Fruit fly (Drosophila melanogaster): ENCODE measurements around the gene CG6765.
A peak's percentile ranks its signal among the peaks of the same experiment; 100 is the strongest.

Gene CG6765

DNA sequence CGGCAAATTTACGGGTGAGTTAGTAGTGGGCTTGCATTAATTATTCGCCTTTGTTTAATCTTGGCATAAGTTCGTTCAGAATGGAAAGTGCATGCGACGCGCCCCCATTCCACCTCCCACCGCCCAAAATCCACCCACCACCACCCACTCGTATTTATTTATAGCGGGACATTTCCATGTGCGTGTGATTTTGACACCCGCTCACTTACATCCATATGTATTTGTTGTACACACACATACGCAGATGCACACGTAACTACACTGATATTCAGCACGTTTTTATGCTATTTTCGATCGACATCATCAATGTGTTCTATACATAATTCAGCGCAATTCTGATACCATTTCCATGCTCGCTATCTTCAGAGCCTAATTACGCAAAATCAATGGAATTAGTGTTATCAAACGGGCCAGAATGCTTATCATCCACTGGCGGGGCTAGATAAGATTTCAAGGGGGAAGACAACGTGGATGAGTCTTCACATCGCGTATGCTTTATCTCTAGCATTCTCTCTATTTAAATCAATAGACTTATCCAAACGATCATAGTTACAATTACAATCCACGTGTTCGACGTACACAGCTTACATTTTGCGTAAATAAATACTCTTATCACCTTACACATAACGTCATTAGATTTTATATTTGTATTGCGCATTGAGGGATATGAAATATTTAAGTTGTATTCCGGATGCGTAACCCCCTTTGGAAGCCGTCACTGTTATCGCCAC, 13.3 kb downstream of the CG6765 start (continued):
- TF ChIP-seq CG10565 (GFP tag; optimal IDR thresholded peaks at IDR 0.05) (no peak), BtbVII (GFP tag; optimal IDR thresholded peaks at IDR 0.05) (no peak), CG7987 (GFP tag; optimal IDR thresholded peaks at IDR 0.05) (no peak), jigr1 (GFP tag; IDR thresholded peaks at IDR 0.05) (no peak), CG7372 (GFP tag; IDR thresholded peaks at IDR 0.05) (no peak), CG6175 (GFP tag; IDR thresholded peaks at IDR 0.05) (no peak), dmrt11E (tag; optimal IDR thresholded peaks at IDR 0.05) (no peak), CG7839 (tag; optimal IDR thresholded peaks at IDR 0.05) (peak; percentile 42), CG3995 (GFP tag; optimal IDR thresholded peaks at IDR 0.05) (no peak), HHEX (GFP tag; optimal IDR thresholded peaks at IDR 0.05) (peak; percentile 65), row (GFP tag; IDR thresholded peaks at IDR 0.05) (peak; percentile 44; the same call in 2 of the 3 replicates), CG16779 (GFP tag; IDR thresholded peaks at IDR 0.05) (no peak), CG13424 (tag; optimal IDR thresholded peaks at IDR 0.05) (peak; percentile 41), CG14050 (GFP tag; IDR thresholded peaks at IDR 0.05) (no peak), CG17361 (GFP tag; IDR thresholded peaks at IDR 0.05) (peak; percentile 53; the same call in 2 of the 3 replicates), CG5245 (GFP tag; optimal IDR thresholded peaks at IDR 0.05) (no peak), crol (GFP tag; IDR thresholded peaks at IDR 0.05) (no peak), Dfd (GFP tag; optimal IDR thresholded peaks at IDR 0.05) (no peak), seq (GFP tag; IDR thresholded peaks at IDR 0.05) (no peak), pzg (GFP tag; optimal IDR thresholded peaks at IDR 0.05) (no peak), Aef1 (GFP tag; IDR thresholded peaks at IDR 0.05) (no peak), Optix (GFP tag; IDR thresholded peaks at IDR 0.05) (no peak), CG14710 (tag; optimal IDR thresholded peaks at IDR 0.05) (no peak), amos (GFP tag; IDR thresholded peaks at IDR 0.05; ENCODE audit: partially characterized antibody) (no peak), mirr (GFP tag; optimal IDR thresholded peaks at IDR 0.05) (peak; percentile 87), fru (optimal IDR thresholded peaks at IDR 0.05) (no peak), luna (GFP tag; optimal IDR thresholded peaks at IDR 0.05) (no peak), Max (GFP tag; optimal IDR thresholded peaks at IDR 0.05) (no peak), YL-1 (GFP tag; optimal IDR thresholded peaks at IDR 0.05) (no peak), Bdp1 (GFP tag; optimal IDR thresholded peaks at IDR 0.05) (no peak), ato (GFP tag; IDR thresholded peaks at IDR 0.05; ENCODE audit: partially characterized antibody) (no peak), Hr39 (optimal IDR thresholded peaks at IDR 0.05) (no peak), CG8944 (GFP tag; optimal IDR thresholded peaks at IDR 0.05) (no peak), rib (GFP tag; IDR thresholded peaks at IDR 0.05) (no peak), CG43689 (GFP tag; IDR thresholded peaks at IDR 0.05) (no peak), CG13123 (GFP tag; optimal IDR thresholded peaks at IDR 0.05) (no peak), BEAF-32 (GFP tag; optimal IDR thresholded peaks at IDR 0.05) (no peak), chif (GFP tag; optimal IDR thresholded peaks at IDR 0.05) (no peak), CG9932 (GFP tag; IDR thresholded peaks at IDR 0.05) (peak; percentile 19; the same call in 1 of the 2 replicates), oc (tag; optimal IDR thresholded peaks at IDR 0.05) (no peak), Dll (GFP tag; IDR thresholded peaks at IDR 0.05; ENCODE audit: partially characterized antibody) (no peak), gcm2 (GFP tag; optimal IDR thresholded peaks at IDR 0.05) (no peak), bab2 (GFP tag; optimal IDR thresholded peaks at IDR 0.05) (peak; percentile 46), al (GFP tag; IDR thresholded peaks at IDR 0.05) (peak; percentile 30; the same call in 1 of the 2 replicates), tup (GFP tag; optimal IDR thresholded peaks at IDR 0.05) (no peak), lov (optimal IDR thresholded peaks at IDR 0.05) (no peak), lov (GFP tag; IDR thresholded peaks at IDR 0.05) (no peak), CG13624 (GFP tag; optimal IDR thresholded peaks at IDR 0.05) (peak; percentile 72), CG6683 (GFP tag; optimal IDR thresholded peaks at IDR 0.05) (no peak), CG4360 (GFP tag; IDR thresholded peaks at IDR 0.05) (no peak), Mad (GFP tag; optimal IDR thresholded peaks at IDR 0.05) (no peak), CG33213 (GFP tag; optimal IDR thresholded peaks at IDR 0.05) (no peak)

All from whole organism, embryonic.